Worm (Caenorhabditis elegans) whole organism, L3 larva: ENCODE results near the gene agt-1.

Experiments used
- egl-27 ChIP-seq: sonication (generic microtip); optimal IDR thresholded peaks from 4 replicates; lab custom pipeline; 2017; ENCODE audit warnings: missing biosample characterization, missing genetic modification reagents, missing genetic modification characterization
- elt-3 ChIP-seq, 3 experiments: fragments of 150-350 bp in 1 of 3; sonication (generic microtip) in 2 of 3; optimal IDR thresholded peaks; 2 replicates in 2 of 3; 4 replicates in 1 of 3; lab custom pipeline; 2014 to 2017; ENCODE audit warnings: missing biosample characterization in 3 of 3, missing genetic modification characterization in 3 of 3
- fos-1 ChIP-seq: fragments of 150-350 bp; optimal IDR thresholded peaks from 2 replicates; lab custom pipeline; 2014; ENCODE audit warnings: missing biosample characterization, missing genetic modification characterization
- nhr-237 ChIP-seq: fragments of 150-350 bp; optimal IDR thresholded peaks from 2 replicates; lab custom pipeline; 2014; ENCODE audit warnings: missing biosample characterization, missing genetic modification characterization

DNA sequence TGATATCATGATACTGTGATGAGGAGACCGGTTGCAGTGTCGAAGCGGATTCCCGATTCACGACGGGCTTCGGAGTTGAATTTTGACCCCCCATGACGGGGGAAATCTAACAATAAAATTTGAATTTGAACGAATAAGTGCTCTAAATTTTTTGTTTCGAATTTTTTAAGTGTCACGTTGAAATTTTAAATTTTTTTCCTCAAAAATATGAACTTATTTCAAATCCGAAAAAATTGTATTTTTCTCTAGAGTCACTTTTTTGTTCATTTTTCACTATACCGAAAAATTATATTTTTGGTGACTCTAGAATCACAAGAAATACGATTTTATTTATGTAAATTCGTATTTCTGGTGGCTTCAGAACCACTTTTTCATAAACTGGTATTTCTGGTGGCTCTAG, 10.7 kb downstream of the agt-1 start, which contains the start of gene W02A2.8:
- no peak for TF ChIP-seq egl-27 (tag; lab: Kevin White, UChicago)
- no peak for TF ChIP-seq elt-3 (tag; optimal IDR thresholded peaks at IDR 0.05; lab: Kevin White, UChicago)
- TF ChIP-seq fos-1, result no peak
- TF ChIP-seq nhr-237 (tag; lab: Kevin White, UChicago), result no peak
